Fruit fly (Drosophila melanogaster) whole organism, prepupa: Measurements from ENCODE around the gene CG33920.

Experiments
- CG32006 ChIP-seq: fragments of 200-800 bp; sonication (Bioruptor generic); optimal IDR thresholded peaks from 3 replicates; lab custom pipeline; 2017; ENCODE audit warnings: missing biosample characterization, mild to moderate bottlenecking, missing genetic modification characterization
- CG8119 ChIP-seq: fragments of 200-800 bp; sonication (Bioruptor generic); IDR thresholded peaks from 3 replicates; pipeline ENCODE4 v1.3.6; 2022; ENCODE audit warnings: missing biosample characterization, missing genetic modification characterization
- Ets21C ChIP-seq: fragments of 200-800 bp; sonication (Bioruptor generic); optimal IDR thresholded peaks from 3 replicates; lab custom pipeline; 2016; ENCODE audit warnings: missing biosample characterization, missing genetic modification characterization
- Ets96B ChIP-seq: fragments of 200-800 bp; optimal IDR thresholded peaks from 2 replicates; lab custom pipeline; 2019; ENCODE audit warnings: missing biosample characterization, mild to moderate bottlenecking, missing genetic modification characterization, moderate library complexity
- Hr4 ChIP-seq: fragments of 200-800 bp; sonication (Bioruptor generic); optimal IDR thresholded peaks from 3 replicates; lab custom pipeline; 2016; ENCODE audit warnings: missing biosample characterization, missing genetic modification characterization
- lz ChIP-seq: fragments of 200-800 bp; sonication (Bioruptor generic); optimal IDR thresholded peaks from 3 replicates; lab custom pipeline; 2016; ENCODE audit warnings: missing biosample characterization, missing genetic modification characterization

DNA sequence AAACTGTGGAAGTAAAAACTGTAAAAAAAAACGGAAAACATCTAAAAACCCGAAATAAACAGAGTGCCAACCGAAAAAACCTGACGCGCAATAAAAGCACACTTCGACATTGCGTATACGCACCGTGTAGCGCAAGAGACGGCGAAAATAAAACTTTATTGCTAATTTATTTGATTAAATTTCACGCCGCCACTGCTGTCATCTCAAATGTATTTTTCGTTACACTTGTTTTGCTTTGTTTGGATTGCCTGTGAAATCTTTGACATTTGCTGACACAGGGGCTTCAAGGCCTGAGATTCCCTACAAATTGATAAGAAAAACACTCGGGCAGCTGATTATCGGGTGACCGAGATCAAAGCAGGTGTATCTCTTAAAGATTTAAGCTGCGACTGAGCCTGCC is 24.1 kb downstream of the CG33920 start:
- TF ChIP-seq lz (no peak), Ets96B (tag; lab: Kevin White, UChicago) (no peak), CG8119 (GFP tag; lab: Robert Waterston, UW) (no peak), Ets21C (GFP tag; lab: Kevin White, UChicago) (no peak), CG32006 (GFP tag; lab: Kevin White, UChicago) (no peak), Hr4 (no peak)
